Fruit fly (Drosophila melanogaster): ENCODE results near the gene Cyp4c3.

The Cyp4c3 gene

dm6 chr3R:30865883-30866282 is 28.0 kb upstream of the Cyp4c3 start:
- TF ChIP-seq insv (optimal IDR thresholded peaks at IDR 0.05) (no peak), ttk (optimal IDR thresholded peaks at IDR 0.05) (no peak), Sin3A (optimal IDR thresholded peaks at IDR 0.05) (no peak), psq (optimal IDR thresholded peaks at IDR 0.05) (no peak), h (optimal IDR thresholded peaks at IDR 0.05) (no peak)

dm6 chr3R:30867232-30867631 is 26.6 kb upstream of the Cyp4c3 start, which contains the start of gene Cpr100A:
Gene Cpr100A (plus strand): TSS chr3R:30867521.
- no peak for TF ChIP-seq Sin3A (optimal IDR thresholded peaks at IDR 0.05)
- no peak for TF ChIP-seq ttk (optimal IDR thresholded peaks at IDR 0.05)
- no peak for TF ChIP-seq h (optimal IDR thresholded peaks at IDR 0.05)
- no peak for TF ChIP-seq insv (optimal IDR thresholded peaks at IDR 0.05)
- no peak for TF ChIP-seq Myc (optimal IDR thresholded peaks at IDR 0.05)
- TF ChIP-seq psq (optimal IDR thresholded peaks at IDR 0.05): no peak

dm6 chr3R:30870317-30870878 is 23.4 kb upstream of the Cyp4c3 start:
- no peak for TF ChIP-seq psq (optimal IDR thresholded peaks at IDR 0.05)
- TF ChIP-seq h (optimal IDR thresholded peaks at IDR 0.05): no peak
- TF ChIP-seq ttk (optimal IDR thresholded peaks at IDR 0.05): no peak
- TF ChIP-seq Sin3A (optimal IDR thresholded peaks at IDR 0.05): no peak
- TF ChIP-seq Myc (optimal IDR thresholded peaks at IDR 0.05): no peak
- TF ChIP-seq insv (optimal IDR thresholded peaks at IDR 0.05): no peak

dm6 chr3R:30872301-30873044 is 21.4 kb upstream of the Cyp4c3 start, which contains the start of gene CG15545:
Gene CG15545 (minus strand): TSS chr3R:30872351.
- no peak for TF ChIP-seq insv (optimal IDR thresholded peaks at IDR 0.05)

- TF ChIP-seq h (optimal IDR thresholded peaks at IDR 0.05) (no peak), insv (optimal IDR thresholded peaks at IDR 0.05) (no peak)
Observed at dm6 chr3R:30874679-30875078, 19.2 kb upstream of the Cyp4c3 start.

- TF ChIP-seq h (optimal IDR thresholded peaks at IDR 0.05): no peak
- TF ChIP-seq Myc (optimal IDR thresholded peaks at IDR 0.05): no peak
- TF ChIP-seq ttk (optimal IDR thresholded peaks at IDR 0.05): no peak
- TF ChIP-seq psq (optimal IDR thresholded peaks at IDR 0.05): no peak
- no peak for TF ChIP-seq insv (optimal IDR thresholded peaks at IDR 0.05)
- no peak for TF ChIP-seq Sin3A (optimal IDR thresholded peaks at IDR 0.05)
Observed at dm6 chr3R:30876136-30876683, 17.6 kb upstream of the Cyp4c3 start, which contains the start of gene CG15546. Gene CG15546 (minus strand): TSS chr3R:30876186.

- TF ChIP-seq Myc (optimal IDR thresholded peaks at IDR 0.05): no peak
- no peak for TF ChIP-seq Sin3A (optimal IDR thresholded peaks at IDR 0.05)
- no peak for TF ChIP-seq ttk (optimal IDR thresholded peaks at IDR 0.05)
- no peak for TF ChIP-seq h (optimal IDR thresholded peaks at IDR 0.05)
- TF ChIP-seq psq (optimal IDR thresholded peaks at IDR 0.05): no peak
- TF ChIP-seq insv (optimal IDR thresholded peaks at IDR 0.05): no peak
Observed at dm6 chr3R:30878105-30878504, 15.7 kb upstream of the Cyp4c3 start.

- TF ChIP-seq insv (optimal IDR thresholded peaks at IDR 0.05) (no peak), Myc (optimal IDR thresholded peaks at IDR 0.05) (no peak), Sin3A (optimal IDR thresholded peaks at IDR 0.05) (no peak), ttk (optimal IDR thresholded peaks at IDR 0.05) (no peak), psq (optimal IDR thresholded peaks at IDR 0.05) (no peak), h (optimal IDR thresholded peaks at IDR 0.05) (no peak)
Observed at dm6 chr3R:30880024-30880423, 13.8 kb upstream of the Cyp4c3 start.

dm6 chr3R:30880894-30881293 is 12.9 kb upstream of the Cyp4c3 start, which contains the start of gene CG12071:
Gene CG12071 (minus strand): TSS chr3R:30881027.
- no peak for TF ChIP-seq Myc (optimal IDR thresholded peaks at IDR 0.05)
- no peak for TF ChIP-seq ttk (optimal IDR thresholded peaks at IDR 0.05)
- no peak for TF ChIP-seq h (optimal IDR thresholded peaks at IDR 0.05)
- TF ChIP-seq insv (optimal IDR thresholded peaks at IDR 0.05): no peak
- TF ChIP-seq psq (optimal IDR thresholded peaks at IDR 0.05): no peak
- no peak for TF ChIP-seq Sin3A (optimal IDR thresholded peaks at IDR 0.05)

- TF ChIP-seq Myc (optimal IDR thresholded peaks at IDR 0.05): no peak
- no peak for TF ChIP-seq psq (optimal IDR thresholded peaks at IDR 0.05)
- no peak for TF ChIP-seq h (optimal IDR thresholded peaks at IDR 0.05)
- no peak for TF ChIP-seq insv (optimal IDR thresholded peaks at IDR 0.05)
- no peak for TF ChIP-seq ttk (optimal IDR thresholded peaks at IDR 0.05)
- no peak for TF ChIP-seq Sin3A (optimal IDR thresholded peaks at IDR 0.05)
Observed at dm6 chr3R:30883403-30883802, 10.4 kb upstream of the Cyp4c3 start, which contains the start of gene CG15547. Gene CG15547 (minus strand): TSS chr3R:30883503.

- TF ChIP-seq ttk (optimal IDR thresholded peaks at IDR 0.05) (no peak), h (optimal IDR thresholded peaks at IDR 0.05) (no peak), Myc (optimal IDR thresholded peaks at IDR 0.05) (no peak), Sin3A (optimal IDR thresholded peaks at IDR 0.05) (no peak), insv (optimal IDR thresholded peaks at IDR 0.05) (no peak), psq (optimal IDR thresholded peaks at IDR 0.05) (no peak)
Observed at dm6 chr3R:30886850-30887249, 7.0 kb upstream of the Cyp4c3 start.

dm6 chr3R:30887302-30887701 is 6.5 kb upstream of the Cyp4c3 start:
- no peak for TF ChIP-seq Myc (optimal IDR thresholded peaks at IDR 0.05)
- no peak for TF ChIP-seq ttk (optimal IDR thresholded peaks at IDR 0.05)
- no peak for TF ChIP-seq h (optimal IDR thresholded peaks at IDR 0.05)
- no peak for TF ChIP-seq Sin3A (optimal IDR thresholded peaks at IDR 0.05)
- no peak for TF ChIP-seq psq (optimal IDR thresholded peaks at IDR 0.05)
- no peak for TF ChIP-seq insv (optimal IDR thresholded peaks at IDR 0.05)
